Worm (Caenorhabditis elegans) whole organism, L1 larva: ENCODE data around the gene fbxa-167.
A peak's percentile ranks its signal among the peaks of the same experiment; 100 is the strongest.

Source experiments
- Y116A8C.19 ChIP-seq: sonication (generic microtip); optimal IDR thresholded peaks from 2 replicates; lab custom pipeline; 2016; ENCODE audit warnings: missing compliant biosample characterization, missing genetic modification characterization, borderline replicate concordance
- aha-1 ChIP-seq: fragments of 150-350 bp; optimal IDR thresholded peaks from 2 replicates; lab custom pipeline; 2014; ENCODE audit warnings: missing biosample characterization, missing genetic modification characterization
- alr-1 ChIP-seq: fragments of 200-800 bp; sonication (Bioruptor generic); optimal IDR thresholded peaks from 2 replicates; lab custom pipeline; 2018; ENCODE audit warnings: borderline replicate concordance, mild to moderate bottlenecking, missing genetic modification characterization, missing compliant biosample characterization
- aly-2 ChIP-seq: fragments of 150-350 bp; optimal IDR thresholded peaks from 2 replicates; lab custom pipeline; 2014; ENCODE audit warnings: missing biosample characterization, missing genetic modification characterization
- ceh-63 ChIP-seq: fragments of 200-800 bp; sonication (Bioruptor generic); optimal IDR thresholded peaks from 2 replicates; lab custom pipeline; 2018; ENCODE audit warnings: mild to moderate bottlenecking, missing genetic modification characterization, missing compliant biosample characterization
- ceh-82 ChIP-seq, 3 experiments: fragments of 150-350 bp in 1 of 3; sonication (generic microtip) in 2 of 3; optimal IDR thresholded peaks; 2 replicates each; lab custom pipeline; 2014 to 2017; ENCODE audit warnings: missing biosample characterization in 3 of 3, missing genetic modification characterization in 3 of 3
- ceh-88 ChIP-seq: fragments of 200-800 bp; sonication (Bioruptor generic); IDR thresholded peaks from 2 replicates; pipeline ENCODE4 v1.3.6; 2022; ENCODE audit warnings: missing genetic modification characterization, missing compliant biosample characterization
- dpl-1 ChIP-seq, 3 experiments: fragments of 150-350 bp in 2 of 3; sonication (generic microtip) in 1 of 3; optimal IDR thresholded peaks; 2 replicates each; lab custom pipeline; 2014 to 2017; ENCODE audit warnings: missing biosample characterization in 3 of 3, missing genetic modification characterization in 3 of 3, missing genetic modification reagents in 3 of 3
- efl-1 ChIP-seq, 4 experiments: fragments of 150-350 bp; optimal IDR thresholded peaks in 3 of 4; peaks in 1 of 4; 1 replicate in 1 of 4; 2 replicates in 3 of 4; lab custom pipeline; 2014; ENCODE audit warnings: missing biosample characterization in 2 of 4, missing genetic modification characterization in 2 of 4, missing genetic modification reagents in 2 of 4
- elt-2 ChIP-seq: sonication (generic microtip); optimal IDR thresholded peaks from 2 replicates; lab custom pipeline; 2016; ENCODE audit warnings: missing genetic modification characterization, mild to moderate bottlenecking, inconsistent platforms, missing compliant biosample characterization, missing genetic modification reagents
- fkh-8 ChIP-seq: sonication (generic microtip); optimal IDR thresholded peaks from 2 replicates; lab custom pipeline; 2016; ENCODE audit warnings: mild to moderate bottlenecking, missing genetic modification characterization, missing compliant biosample characterization
- grh-1 ChIP-seq: fragments of 200-800 bp; sonication (Bioruptor generic); IDR thresholded peaks from 2 replicates; pipeline ENCODE4 v1.3.6; 2022; ENCODE audit warnings: missing genetic modification reagents, missing genetic modification characterization, missing compliant biosample characterization
- hlh-17 ChIP-seq: fragments of 200-800 bp; sonication (Bioruptor generic); optimal IDR thresholded peaks from 2 replicates; lab custom pipeline; 2018; ENCODE audit warnings: missing genetic modification characterization, mild to moderate bottlenecking, missing compliant biosample characterization, moderate library complexity, borderline replicate concordance
- hlh-4 ChIP-seq: sonication (generic microtip); optimal IDR thresholded peaks from 2 replicates; lab custom pipeline; 2016; ENCODE audit warnings: mild to moderate bottlenecking, missing genetic modification characterization, missing compliant biosample characterization
- hpl-2 ChIP-seq: fragments of 150-350 bp; optimal IDR thresholded peaks from 2 replicates; lab custom pipeline; 2014; ENCODE audit warnings: missing biosample characterization, missing genetic modification reagents, missing genetic modification characterization
- lin-14 ChIP-seq: fragments of 200-800 bp; sonication (Bioruptor generic); optimal IDR thresholded peaks from 2 replicates; lab custom pipeline; 2018; ENCODE audit warnings: mild to moderate bottlenecking, missing genetic modification characterization, moderate library complexity, missing compliant biosample characterization
- lin-39 ChIP-seq: fragments of 150-350 bp; optimal IDR thresholded peaks from 2 replicates; lab custom pipeline; 2014; ENCODE audit warnings: missing biosample characterization, missing genetic modification reagents, missing genetic modification characterization
- lir-3 ChIP-seq: sonication (generic microtip); optimal IDR thresholded peaks from 2 replicates; lab custom pipeline; 2016; ENCODE audit warnings: mild to moderate bottlenecking, missing genetic modification characterization, moderate library complexity, missing compliant biosample characterization; ENCODE audit not compliant: poor library complexity
- mef-2 ChIP-seq: fragments of 150-350 bp; optimal IDR thresholded peaks from 2 replicates; lab custom pipeline; 2014; ENCODE audit warnings: missing biosample characterization, missing genetic modification characterization
- nhr-11 ChIP-seq: fragments of 150-350 bp; optimal IDR thresholded peaks from 2 replicates; lab custom pipeline; 2014; ENCODE audit warnings: missing biosample characterization, missing genetic modification characterization
- nhr-20 ChIP-seq: sonication (generic microtip); optimal IDR thresholded peaks from 2 replicates; lab custom pipeline; 2016; ENCODE audit warnings: mild to moderate bottlenecking, missing genetic modification characterization, missing compliant biosample characterization
- nhr-71 ChIP-seq: sonication (generic microtip); optimal IDR thresholded peaks from 2 replicates; lab custom pipeline; 2016; ENCODE audit warnings: mild to moderate bottlenecking, missing genetic modification characterization, moderate library complexity, missing compliant biosample characterization
- nhr-84 ChIP-seq: sonication (generic microtip); optimal IDR thresholded peaks from 2 replicates; lab custom pipeline; 2017; ENCODE audit warnings: missing biosample characterization, missing genetic modification characterization
- nhr-85 ChIP-seq: sonication (generic microtip); peaks from one replicate; lab custom pipeline; 2016; ENCODE audit warnings: missing genetic modification characterization, inconsistent platforms, missing compliant biosample characterization
- pag-3 ChIP-seq: sonication (generic microtip); optimal IDR thresholded peaks from 2 replicates; lab custom pipeline; 2017; ENCODE audit warnings: missing genetic modification characterization, mild to moderate bottlenecking, missing compliant biosample characterization, antibody characterized with exemption, borderline replicate concordance; ENCODE audit not compliant: insufficient read depth
- pax-3 ChIP-seq: fragments of 200-800 bp; sonication (Bioruptor generic); optimal IDR thresholded peaks from 2 replicates; lab custom pipeline; 2018; ENCODE audit warnings: mild to moderate bottlenecking, missing genetic modification characterization, moderate library complexity, missing compliant biosample characterization
- pqm-1 ChIP-seq: sonication (generic microtip); optimal IDR thresholded peaks from 3 replicates; lab custom pipeline; 2017; ENCODE audit warnings: missing biosample characterization, missing genetic modification characterization
- rnt-1 ChIP-seq: sonication (generic microtip); optimal IDR thresholded peaks from 2 replicates; lab custom pipeline; 2016; ENCODE audit warnings: mild to moderate bottlenecking, missing genetic modification characterization, moderate library complexity, missing compliant biosample characterization
- skn-1 ChIP-seq: fragments of 150-350 bp; optimal IDR thresholded peaks from 2 replicates; lab custom pipeline; 2014; ENCODE audit warnings: missing biosample characterization, missing genetic modification characterization
- snpc-4 ChIP-seq: fragments of 150-350 bp; optimal IDR thresholded peaks from 2 replicates; lab custom pipeline; 2014; ENCODE audit warnings: missing biosample characterization, missing genetic modification characterization
- snu-23 ChIP-seq: sonication (generic microtip); optimal IDR thresholded peaks from 2 replicates; lab custom pipeline; 2016; ENCODE audit warnings: missing genetic modification characterization, missing compliant biosample characterization
- sup-37 ChIP-seq: fragments of 200-800 bp; sonication (Bioruptor generic); optimal IDR thresholded peaks from 2 replicates; lab custom pipeline; 2018; ENCODE audit warnings: mild to moderate bottlenecking, missing genetic modification characterization, missing compliant biosample characterization
- xbp-1 ChIP-seq: sonication (generic microtip); optimal IDR thresholded peaks from 2 replicates; lab custom pipeline; 2016; ENCODE audit warnings: missing genetic modification characterization, missing compliant biosample characterization
- zag-1 ChIP-seq: fragments of 150-350 bp; optimal IDR thresholded peaks from 2 replicates; lab custom pipeline; 2014; ENCODE audit warnings: missing biosample characterization, missing genetic modification characterization
- zip-4 ChIP-seq: fragments of 200-800 bp; sonication (Bioruptor generic); optimal IDR thresholded peaks from 2 replicates; lab custom pipeline; 2018; ENCODE audit warnings: mild to moderate bottlenecking, missing genetic modification characterization, moderate library complexity, missing compliant biosample characterization
- ztf-11 ChIP-seq, 2 experiments: sonication (generic microtip); optimal IDR thresholded peaks; 2 replicates each; lab custom pipeline; 2016 to 2017; ENCODE audit warnings: missing genetic modification characterization in 2 of 2, missing biosample characterization in 1 of 2, missing compliant biosample characterization in 1 of 2

fbxa-167 gene

ce11 chrII:13617808-13618207, 23.5 kb upstream of the fbxa-167 start, which contains the start of gene gst-12:
gst-12 (minus strand) TSS chrII:13618061.
- TF ChIP-seq nhr-20 (tag; lab: Kevin White, UChicago) (peak; percentile 71), hpl-2 (no peak), fkh-8 (tag; lab: Kevin White, UChicago) (peak; percentile 2), aha-1 (tag; lab: Kevin White, UChicago) (no peak), aly-2 (no peak), lin-14 (GFP tag; lab: Kevin White, UChicago) (peak; percentile 50), Y116A8C.19 (tag; lab: Kevin White, UChicago) (no peak), grh-1 (GFP tag; lab: Robert Waterston, UW) (no peak), snpc-4 (no peak), elt-2 (tag; lab: Kevin White, UChicago) (no peak), nhr-71 (peak; percentile 29), lin-39 (tag; lab: Kevin White, UChicago) (no peak), snu-23 (GFP tag; lab: Kevin White, UChicago) (peak; percentile 4), pag-3 (tag; lab: Kevin White, UChicago) (no peak), ceh-82 (tag; optimal IDR thresholded peaks at IDR 0.05; lab: Kevin White, UChicago) (no peak), alr-1 (tag; lab: Kevin White, UChicago) (no peak), hlh-17 (no peak), nhr-84 (tag; lab: Kevin White, UChicago) (no peak), nhr-85 (peak; percentile 77), skn-1 (tag; lab: Kevin White, UChicago) (peak; percentile 86)

ce11 chrII:13624330-13624729, 17.0 kb upstream of the fbxa-167 start, which contains the start of gene gst-16:
gst-16 (minus strand) TSS chrII:13624440.
- no peak for TF ChIP-seq zip-4 (GFP tag; lab: Kevin White, UChicago)
- no peak for TF ChIP-seq pqm-1 (tag; lab: Kevin White, UChicago)
- TF ChIP-seq efl-1 (optimal IDR thresholded peaks at IDR 0.05; lab: Kevin White, UChicago): no peak
- TF ChIP-seq efl-1 (GFP tag; optimal IDR thresholded peaks at IDR 0.05 in 1 of 2; lab: Kevin White, UChicago): peak in 1 of 2 experiments; percentile 82
- TF ChIP-seq snpc-4: no peak
- peak; percentile 9 for TF ChIP-seq nhr-20 (tag; lab: Kevin White, UChicago)
- no peak for TF ChIP-seq ceh-88
- TF ChIP-seq nhr-71: no peak
- TF ChIP-seq dpl-1 (GFP tag; optimal IDR thresholded peaks at IDR 0.05; lab: Kevin White, UChicago): no peak
- TF ChIP-seq skn-1 (tag; lab: Kevin White, UChicago): peak; percentile 97
- no peak for TF ChIP-seq lin-39 (tag; lab: Kevin White, UChicago)
- peak; percentile 9 for TF ChIP-seq lin-14 (GFP tag; lab: Kevin White, UChicago)
- TF ChIP-seq pax-3 (tag; lab: Kevin White, UChicago): no peak
- no peak for TF ChIP-seq elt-2 (tag; lab: Kevin White, UChicago)
- TF ChIP-seq lir-3: no peak
- TF ChIP-seq nhr-84 (tag; lab: Kevin White, UChicago): no peak
- no peak for TF ChIP-seq hpl-2
- no peak for TF ChIP-seq zag-1 (tag; lab: Kevin White, UChicago)
- TF ChIP-seq sup-37 (GFP tag; lab: Kevin White, UChicago): no peak
- no peak for TF ChIP-seq nhr-11 (tag; lab: Kevin White, UChicago)
- TF ChIP-seq xbp-1 (tag; lab: Kevin White, UChicago): no peak
- no peak for TF ChIP-seq hlh-4 (tag; lab: Kevin White, UChicago)
- no peak for TF ChIP-seq nhr-85
- TF ChIP-seq hlh-17: no peak
- no peak for TF ChIP-seq mef-2 (tag; lab: Kevin White, UChicago)
- TF ChIP-seq rnt-1: no peak
- TF ChIP-seq ztf-11 (tag; optimal IDR thresholded peaks at IDR 0.05; lab: Kevin White, UChicago): no peak
- TF ChIP-seq ceh-63 (GFP tag; lab: Kevin White, UChicago): no peak

- TF ChIP-seq dpl-1 (GFP tag; optimal IDR thresholded peaks at IDR 0.05; lab: Kevin White, UChicago) (peak in 1 of 3 experiments; percentile 2), ceh-88 (no peak), nhr-20 (tag; lab: Kevin White, UChicago) (peak; percentile 52), lin-14 (GFP tag; lab: Kevin White, UChicago) (peak; percentile 20), snu-23 (GFP tag; lab: Kevin White, UChicago) (peak; percentile 28)
Observed at ce11 chrII:13627001-13627400, 14.3 kb upstream of the fbxa-167 start, which contains the start of gene gst-19. gst-19 (minus strand) TSS chrII:13627145.
